Fruit fly (Drosophila melanogaster) S2 (cell line): ENCODE results near the gene CG43998.

Experiments
- CG8478 ChIP-seq: fragments of >200 bp; optimal IDR thresholded peaks from 2 replicates; lab custom pipeline; 2018
- CTCF ChIP-seq, 2 experiments: fragments of >200 bp; optimal IDR thresholded peaks; 2 replicates each; lab custom pipeline; 2018

dm6 chr3R:23921701-23922501 is 6.9 kb downstream of the CG43998 start:
- TF ChIP-seq CTCF (optimal IDR thresholded peaks at IDR 0.05; lab: Kevin White, UChicago) (no peak), CG8478 (lab: Kevin White, UChicago) (no peak)
